Worm (Caenorhabditis elegans) whole organism, early embryonic: ENCODE data around the gene Y73F8A.12.
"Not testable (repeated sequence)": the region's sequence is repeated elsewhere in the genome, so short reads cannot be mapped to it uniquely, and the experiment has no call there.

Experiments
- B0310.2 ChIP-seq: sonication (generic microtip); optimal IDR thresholded peaks from 2 replicates; lab custom pipeline; 2016; ENCODE audit warnings: mild to moderate bottlenecking, missing genetic modification characterization, missing compliant biosample characterization
- F13C5.2 ChIP-seq: sonication (generic microtip); optimal IDR thresholded peaks from 2 replicates; lab custom pipeline; 2017; ENCODE audit warnings: mild to moderate bottlenecking, missing genetic modification characterization, inconsistent platforms, missing compliant biosample characterization
- aly-1 ChIP-seq: sonication (generic microtip); optimal IDR thresholded peaks from 2 replicates; lab custom pipeline; 2016; ENCODE audit warnings: missing genetic modification characterization, missing compliant biosample characterization
- ama-1 ChIP-seq: fragments of 150-350 bp; optimal IDR thresholded peaks from 2 replicates; lab custom pipeline; 2014
- ceh-13 ChIP-seq: fragments of 200-800 bp; sonication (Bioruptor generic); optimal IDR thresholded peaks from 2 replicates; lab custom pipeline; 2018; ENCODE audit warnings: mild to moderate bottlenecking, missing genetic modification characterization, missing compliant biosample characterization
- ceh-36 ChIP-seq: sonication (generic microtip); optimal IDR thresholded peaks from 2 replicates; lab custom pipeline; 2016; ENCODE audit warnings: missing genetic modification characterization, inconsistent platforms, missing compliant biosample characterization
- ets-7 ChIP-seq: sonication (generic microtip); optimal IDR thresholded peaks from 2 replicates; lab custom pipeline; 2016; ENCODE audit warnings: missing genotype, missing genetic modification characterization, missing compliant biosample characterization
- flt-1 ChIP-seq: fragments of 200-800 bp; sonication (Bioruptor generic); IDR thresholded peaks from 2 replicates; pipeline ENCODE4 v1.3.6; 2022; ENCODE audit warnings: missing genetic modification characterization, missing compliant biosample characterization
- hmbx-1 ChIP-seq: sonication (generic microtip); optimal IDR thresholded peaks from 2 replicates; lab custom pipeline; 2016; ENCODE audit warnings: mild to moderate bottlenecking, missing genetic modification characterization, missing compliant biosample characterization
- hmg-4 ChIP-seq: fragments of 200-800 bp; sonication (Bioruptor generic); optimal IDR thresholded peaks from 2 replicates; lab custom pipeline; 2018; ENCODE audit warnings: mild to moderate bottlenecking, missing genetic modification characterization, missing compliant biosample characterization
- hnd-1 ChIP-seq: sonication (generic microtip); optimal IDR thresholded peaks from 2 replicates; lab custom pipeline; 2016; ENCODE audit warnings: missing genetic modification characterization, missing compliant biosample characterization
- pes-1 ChIP-seq: fragments of 200-800 bp; sonication (Bioruptor generic); IDR thresholded peaks from 2 replicates; pipeline ENCODE4 v1.3.6; 2022; ENCODE audit warnings: missing genetic modification reagents, missing genetic modification characterization, missing compliant biosample characterization
- scrt-1 ChIP-seq: fragments of 200-800 bp; sonication (Bioruptor generic); IDR thresholded peaks from 2 replicates; pipeline ENCODE4 v1.3.6; 2022; ENCODE audit warnings: missing genetic modification characterization, missing compliant biosample characterization
- sea-1 ChIP-seq: fragments of 200-800 bp; sonication (Bioruptor generic); conservative IDR thresholded peaks from 2 replicates; pipeline ENCODE4 v1.3.6; 2022; ENCODE audit warnings: missing genetic modification characterization, missing compliant biosample characterization
- tbx-11 ChIP-seq: fragments of 200-800 bp; sonication (Bioruptor generic); IDR thresholded peaks from 2 replicates; pipeline ENCODE4 v1.3.6; 2022; ENCODE audit warnings: missing genetic modification characterization, missing compliant biosample characterization
- tbx-37 ChIP-seq: fragments of 200-800 bp; sonication (Bioruptor generic); conservative IDR thresholded peaks from 2 replicates; pipeline ENCODE4 v1.3.6; 2022; ENCODE audit warnings: missing genetic modification reagents, missing genetic modification characterization, missing compliant biosample characterization
- tra-4 ChIP-seq: sonication (generic microtip); optimal IDR thresholded peaks from 2 replicates; lab custom pipeline; 2017; ENCODE audit warnings: missing genetic modification characterization, missing compliant biosample characterization

The Y73F8A.12 gene

ce11 chrIV:15311590-15311989 lies at the start of gene Y73F8A.12:
Gene Y73F8A.12 (minus strand): TSS chrIV:15311690.
- TF ChIP-seq hmbx-1, F13C5.2, B0310.2 (tag; lab: Kevin White, UChicago): not testable (repeated sequence)

ce11 chrIV:15361244-15361643 lies 49.8 kb upstream of the Y73F8A.12 start, which contains the start of gene cpna-4:
Gene cpna-4 (plus strand): TSS chrIV:15361544.
- TF ChIP-seq ceh-13 (GFP tag; lab: Kevin White, UChicago) (no peak), flt-1 (no peak), pes-1 (GFP tag; lab: Robert Waterston, UW) (no peak), tbx-37 (GFP tag; lab: Robert Waterston, UW) (no peak), hnd-1 (tag; lab: Kevin White, UChicago) (no peak), sea-1 (no peak)

ce11 chrIV:15336778-15337177 lies 25.3 kb upstream of the Y73F8A.12 start, which contains the start of gene irld-59:
Gene irld-59 (plus strand): TSS chrIV:15337078.
- TF ChIP-seq ceh-13 (GFP tag; lab: Kevin White, UChicago) (no peak), tbx-37 (GFP tag; lab: Robert Waterston, UW) (no peak), flt-1 (no peak), ama-1 (no peak), hmg-4 (GFP tag; lab: Kevin White, UChicago) (no peak), hmbx-1 (tag; lab: Kevin White, UChicago) (no peak)

ce11 chrIV:15328092-15328491 lies 16.6 kb upstream of the Y73F8A.12 start, which contains the start of gene tbx-40:
Gene tbx-40 (minus strand): TSS chrIV:15328192.
- TF ChIP-seq tbx-37 (GFP tag; lab: Robert Waterston, UW), result no peak

- TF ChIP-seq ceh-13 (GFP tag; lab: Kevin White, UChicago), result no peak
- no peak for TF ChIP-seq pes-1 (GFP tag; lab: Robert Waterston, UW)
- TF ChIP-seq flt-1, result no peak
- TF ChIP-seq ama-1, result no peak
- no peak for TF ChIP-seq tbx-37 (GFP tag; lab: Robert Waterston, UW)
- no peak for TF ChIP-seq hmbx-1 (tag; lab: Kevin White, UChicago)
- no peak for TF ChIP-seq tra-4 (tag; lab: Kevin White, UChicago)
- no peak for TF ChIP-seq sea-1
- TF ChIP-seq scrt-1 (GFP tag; lab: Robert Waterston, UW), result no peak
- TF ChIP-seq tbx-11 (GFP tag; lab: Robert Waterston, UW), result no peak
- TF ChIP-seq F13C5.2 (tag; lab: Kevin White, UChicago), result no peak
- TF ChIP-seq B0310.2 (tag; lab: Kevin White, UChicago), result no peak
- no peak for TF ChIP-seq aly-1 (tag; lab: Kevin White, UChicago)
- TF ChIP-seq hmg-4 (GFP tag; lab: Kevin White, UChicago), result no peak
- no peak for TF ChIP-seq ets-7 (tag; lab: Kevin White, UChicago)
- no peak for TF ChIP-seq ceh-36 (tag; lab: Kevin White, UChicago)
- TF ChIP-seq hnd-1 (tag; lab: Kevin White, UChicago), result no peak
Measured at ce11 chrIV:15323593-15323992, 12.1 kb upstream of the Y73F8A.12 start, which contains the start of gene tbx-39. Gene tbx-39 (plus strand): TSS chrIV:15323893.

ce11 chrIV:15321279-15321678 lies 9.8 kb upstream of the Y73F8A.12 start, which contains the start of gene Y73F8A.15:
Gene Y73F8A.15 (plus strand): TSS chrIV:15321579.
- TF ChIP-seq flt-1 (no peak), sea-1 (no peak), tbx-37 (GFP tag; lab: Robert Waterston, UW) (no peak), ets-7 (tag; lab: Kevin White, UChicago) (no peak), tbx-11 (GFP tag; lab: Robert Waterston, UW) (no peak), ceh-36 (tag; lab: Kevin White, UChicago) (no peak), pes-1 (GFP tag; lab: Robert Waterston, UW) (no peak), hnd-1 (tag; lab: Kevin White, UChicago) (no peak), scrt-1 (GFP tag; lab: Robert Waterston, UW) (no peak), hmg-4 (GFP tag; lab: Kevin White, UChicago) (no peak), aly-1 (tag; lab: Kevin White, UChicago) (no peak)

- TF ChIP-seq ceh-13 (GFP tag; lab: Kevin White, UChicago); tra-4 (tag; lab: Kevin White, UChicago); sea-1: not testable (repeated sequence)
Measured at ce11 chrIV:15318982-15319381, 7.5 kb upstream of the Y73F8A.12 start, which contains the start of gene Y73F8A.14. Gene Y73F8A.14 (minus strand): TSS chrIV:15319082.

- no peak for TF ChIP-seq flt-1
- no peak for TF ChIP-seq tbx-37 (GFP tag; lab: Robert Waterston, UW)
- TF ChIP-seq B0310.2 (tag; lab: Kevin White, UChicago), result no peak
- TF ChIP-seq ets-7 (tag; lab: Kevin White, UChicago), result no peak
- TF ChIP-seq ama-1, result no peak
- no peak for TF ChIP-seq tra-4 (tag; lab: Kevin White, UChicago)
- no peak for TF ChIP-seq F13C5.2 (tag; lab: Kevin White, UChicago)
- no peak for TF ChIP-seq aly-1 (tag; lab: Kevin White, UChicago)
- TF ChIP-seq tbx-11 (GFP tag; lab: Robert Waterston, UW), result no peak
- no peak for TF ChIP-seq pes-1 (GFP tag; lab: Robert Waterston, UW)
Measured at ce11 chrIV:15315502-15315901, 4.0 kb upstream of the Y73F8A.12 start.
